Worm (Caenorhabditis elegans): ENCODE measurements around the gene T18D3.9.

DNA sequence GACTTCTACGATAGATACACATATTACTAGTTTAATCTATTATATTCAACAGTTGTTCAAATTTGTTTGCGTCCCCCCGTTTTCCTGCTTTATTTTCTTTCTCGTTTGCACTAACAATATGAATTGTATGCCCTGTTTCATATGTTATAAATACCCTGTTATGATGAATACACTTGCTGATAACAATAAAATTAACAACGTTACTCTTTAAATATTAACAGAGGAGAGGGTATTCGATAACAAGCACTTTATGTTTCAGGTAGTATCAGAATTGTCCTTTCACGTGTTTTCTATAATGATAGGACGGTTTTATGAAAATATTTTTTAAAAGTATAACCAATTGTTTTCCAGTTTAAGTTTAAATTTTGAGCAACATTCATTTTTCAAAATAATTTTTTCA is 24.2 kb upstream of the T18D3.9 start:
- TF ChIP-seq unc-55 (GFP tag; optimal IDR thresholded peaks at IDR 0.05), result no peak
- TF ChIP-seq snpc-4 (tag; optimal IDR thresholded peaks at IDR 0.05), result no peak
- TF ChIP-seq nhr-77 (tag; optimal IDR thresholded peaks at IDR 0.05), result no peak
- TF ChIP-seq nhr-25 (tag; optimal IDR thresholded peaks at IDR 0.05), result no peak
- TF ChIP-seq nhr-129 (tag; optimal IDR thresholded peaks at IDR 0.05), result no peak
- TF ChIP-seq nhr-23 (tag; optimal IDR thresholded peaks at IDR 0.05), result no peak
- TF ChIP-seq nhr-12 (tag; optimal IDR thresholded peaks at IDR 0.05), result no peak
- TF ChIP-seq aly-2 (tag; optimal IDR thresholded peaks at IDR 0.05), result no peak
- no peak for TF ChIP-seq nhr-11 (tag; optimal IDR thresholded peaks at IDR 0.05)
- no peak for TF ChIP-seq unc-62 (GFP tag; optimal IDR thresholded peaks at IDR 0.05)
- no peak for TF ChIP-seq fos-1 (tag; optimal IDR thresholded peaks at IDR 0.05)
- TF ChIP-seq egl-27 (tag; optimal IDR thresholded peaks at IDR 0.05), result no peak
- TF ChIP-seq ama-1 (optimal IDR thresholded peaks at IDR 0.05), result no peak
